Fruit fly (Drosophila melanogaster): ENCODE measurements around the gene Sfp36F.

- TF ChIP-seq Hr38 (GFP tag; optimal IDR thresholded peaks at IDR 0.05) = no peak
- TF ChIP-seq Eip93F (GFP tag; optimal IDR thresholded peaks at IDR 0.05) = peak; percentile 39
- no peak for TF ChIP-seq CG11294 (GFP tag; IDR thresholded peaks at IDR 0.05)
- peak; percentile 88 for TF ChIP-seq vri (GFP tag; optimal IDR thresholded peaks at IDR 0.05)
- TF ChIP-seq Lpt (GFP tag; optimal IDR thresholded peaks at IDR 0.05) = peak; percentile 33
- TF ChIP-seq spab (GFP tag; optimal IDR thresholded peaks at IDR 0.05) = peak; percentile 89
Observed at dm6 chr2L:18312309-18312708, 20.0 kb downstream of the Sfp36F start.
